Fruit fly (Drosophila melanogaster) S2 (cell line): Measurements from ENCODE around the gene Cchl.

Experiments
- CG8478 ChIP-seq: fragments of >200 bp; optimal IDR thresholded peaks from 2 replicates; lab custom pipeline; 2018
- CTCF ChIP-seq, 2 experiments: fragments of >200 bp; optimal IDR thresholded peaks; 2 replicates each; lab custom pipeline; 2018

- no peak for TF ChIP-seq CG8478 (lab: Kevin White, UChicago)
- TF ChIP-seq CTCF (optimal IDR thresholded peaks at IDR 0.05; lab: Kevin White, UChicago): no peak
Measured at dm6 chr3R:22053740-22054139, 26.5 kb upstream of the Cchl start.
